Fruit fly (Drosophila melanogaster) Kc167 (cell line): ENCODE results near the gene Alp11.

Experiments
- Myc ChIP-seq: fragments of >200 bp; optimal IDR thresholded peaks from 2 replicates; lab custom pipeline; 2017; ENCODE audit warnings: missing external identifiers
- Sin3A ChIP-seq: fragments of >200 bp; optimal IDR thresholded peaks from 2 replicates; lab custom pipeline; 2018; ENCODE audit warnings: missing external identifiers
- h ChIP-seq: fragments of >200 bp; optimal IDR thresholded peaks from 3 replicates; lab custom pipeline; 2018; ENCODE audit warnings: missing external identifiers
- insv ChIP-seq: fragments of >200 bp; optimal IDR thresholded peaks from 3 replicates; lab custom pipeline; 2018; ENCODE audit warnings: missing external identifiers
- psq ChIP-seq: fragments of >200 bp; optimal IDR thresholded peaks from 2 replicates; lab custom pipeline; 2017; ENCODE audit warnings: missing external identifiers

- TF ChIP-seq Myc: no peak
- no peak for TF ChIP-seq h (lab: Kevin White, UChicago)
- TF ChIP-seq psq: no peak
- no peak for TF ChIP-seq Sin3A
- no peak for TF ChIP-seq insv (lab: Kevin White, UChicago)
These were observed 31.6 kb upstream of the Alp11 start, which contains the start of gene CG42300 for dm6 chrX:15555945-15556344.
